Fruit fly (Drosophila melanogaster) whole organism, embryonic: ENCODE data around the gene CG34451.

ENCODE experiments used
- Asciz ChIP-seq: fragments of 200-800 bp; sonication (Bioruptor generic); optimal IDR thresholded peaks from 2 replicates; lab custom pipeline; 2017; ENCODE audit warnings: missing biosample characterization, mild to moderate bottlenecking, missing genetic modification characterization, missing genetic modification reagents
- Bdp1 ChIP-seq: fragments of 200-800 bp; sonication (Bioruptor generic); optimal IDR thresholded peaks from 3 replicates; lab custom pipeline; 2016; ENCODE audit warnings: missing biosample characterization, missing genetic modification characterization
- Bgb ChIP-seq: fragments of 200-800 bp; sonication (Bioruptor generic); IDR thresholded peaks from 2 replicates; pipeline ENCODE4 v1.3.6; 2022; ENCODE audit warnings: missing biosample characterization, missing genetic modification characterization; ENCODE audit not compliant: partially characterized antibody
- CG10979 ChIP-seq: fragments of 200-800 bp; sonication (Bioruptor generic); optimal IDR thresholded peaks from 2 replicates; lab custom pipeline; 2018; ENCODE audit warnings: missing biosample characterization, mild to moderate bottlenecking, missing genetic modification characterization, moderate library complexity
- CG11560 ChIP-seq: fragments of 200-800 bp; sonication (Bioruptor generic); IDR thresholded peaks from 3 replicates; pipeline ENCODE4 v1.3.6; 2022; ENCODE audit warnings: missing biosample characterization, missing genetic modification characterization
- CG13123 ChIP-seq: fragments of 200-800 bp; sonication (Bioruptor generic); optimal IDR thresholded peaks from 2 replicates; lab custom pipeline; 2016; ENCODE audit warnings: missing biosample characterization, missing genetic modification characterization
- CG13624 ChIP-seq: fragments of 200-800 bp; sonication (Bioruptor generic); optimal IDR thresholded peaks from 2 replicates; lab custom pipeline; 2016; ENCODE audit warnings: missing biosample characterization, missing genetic modification characterization
- CG15011 ChIP-seq: fragments of 200-800 bp; sonication (Bioruptor generic); optimal IDR thresholded peaks from 3 replicates; lab custom pipeline; 2018; ENCODE audit warnings: missing biosample characterization, mild to moderate bottlenecking, missing genetic modification characterization
- CG15696 ChIP-seq: fragments of 200-800 bp; sonication (Bioruptor generic); optimal IDR thresholded peaks from 2 replicates; lab custom pipeline; 2019; ENCODE audit warnings: missing biosample characterization, mild to moderate bottlenecking, missing genetic modification characterization, moderate library complexity
- CG16813 ChIP-seq: fragments of 200-800 bp; sonication (Bioruptor generic); IDR thresholded peaks from 3 replicates; pipeline ENCODE4 v1.3.6; 2022; ENCODE audit warnings: missing biosample characterization, missing genetic modification characterization; ENCODE audit not compliant: partially characterized antibody
- CG17829 ChIP-seq: fragments of 200-800 bp; optimal IDR thresholded peaks from 2 replicates; lab custom pipeline; 2019; ENCODE audit warnings: missing biosample characterization, mild to moderate bottlenecking, missing genetic modification characterization, moderate library complexity
- CG2199 ChIP-seq: fragments of 200-800 bp; sonication (Bioruptor generic); IDR thresholded peaks from 3 replicates; pipeline ENCODE4 v1.3.6; 2022; ENCODE audit warnings: missing biosample characterization, missing genetic modification characterization
- CG2712 ChIP-seq: fragments of 200-800 bp; optimal IDR thresholded peaks from 3 replicates; lab custom pipeline; 2019; ENCODE audit warnings: missing biosample characterization, mild to moderate bottlenecking, missing genetic modification characterization, moderate library complexity
- CG30431 ChIP-seq: fragments of 200-800 bp; sonication (Bioruptor generic); optimal IDR thresholded peaks from 2 replicates; lab custom pipeline; 2017; ENCODE audit warnings: missing biosample characterization, missing genetic modification characterization
- CG33557 ChIP-seq: fragments of 200-800 bp; sonication (Bioruptor generic); optimal IDR thresholded peaks from 2 replicates; lab custom pipeline; 2019; ENCODE audit warnings: missing biosample characterization, mild to moderate bottlenecking, missing genetic modification characterization, moderate library complexity
- CG3995 ChIP-seq: fragments of 200-800 bp; sonication (Bioruptor generic); optimal IDR thresholded peaks from 3 replicates; lab custom pipeline; 2016; ENCODE audit warnings: missing biosample characterization, missing genetic modification characterization
- CG4360 ChIP-seq: fragments of 200-800 bp; sonication (Bioruptor generic); IDR thresholded peaks from 2 replicates; pipeline ENCODE4 v1.3.6; 2022; ENCODE audit warnings: missing biosample characterization, missing genetic modification characterization
- CG4404 ChIP-seq: fragments of 200-800 bp; sonication (Bioruptor generic); IDR thresholded peaks from 2 replicates; pipeline ENCODE4 v1.3.6; 2022; ENCODE audit warnings: missing biosample characterization, missing genetic modification characterization
- CG8089 ChIP-seq: fragments of 200-800 bp; sonication (Bioruptor generic); optimal IDR thresholded peaks from 3 replicates; lab custom pipeline; 2016; ENCODE audit warnings: missing biosample characterization, missing genetic modification characterization
- CG8359 ChIP-seq: fragments of 200-800 bp; sonication (Bioruptor generic); optimal IDR thresholded peaks from 2 replicates; lab custom pipeline; 2017; ENCODE audit warnings: missing biosample characterization, mild to moderate bottlenecking, missing genetic modification characterization, borderline replicate concordance
- CG8924 ChIP-seq: fragments of 200-800 bp; optimal IDR thresholded peaks from 3 replicates; lab custom pipeline; 2019; ENCODE audit warnings: missing biosample characterization, mild to moderate bottlenecking, missing genetic modification characterization, moderate library complexity
- Dad ChIP-seq: fragments of 200-800 bp; sonication (Bioruptor generic); optimal IDR thresholded peaks from 3 replicates; lab custom pipeline; 2016; ENCODE audit warnings: missing biosample characterization, missing genetic modification characterization
- Dip2 ChIP-seq: fragments of 200-800 bp; sonication (Bioruptor generic); IDR thresholded peaks from 2 replicates; pipeline ENCODE4 v1.3.6; 2022; ENCODE audit warnings: missing biosample characterization, missing genetic modification characterization
- Dll ChIP-seq: fragments of 200-800 bp; sonication (Bioruptor generic); IDR thresholded peaks from 4 replicates; pipeline ENCODE4 v1.3.6; 2022; ENCODE audit warnings: missing biosample characterization, missing genetic modification characterization; ENCODE audit not compliant: partially characterized antibody
- ERR ChIP-seq: fragments of 200-800 bp; sonication (Bioruptor generic); optimal IDR thresholded peaks from 2 replicates; lab custom pipeline; 2016; ENCODE audit warnings: missing biosample characterization, missing genetic modification characterization
- Fer3 ChIP-seq: fragments of 200-800 bp; sonication (Bioruptor generic); optimal IDR thresholded peaks from 2 replicates; lab custom pipeline; 2018; ENCODE audit warnings: missing biosample characterization, mild to moderate bottlenecking, missing genetic modification characterization, moderate library complexity
- HHEX ChIP-seq: fragments of 200-800 bp; sonication (Bioruptor generic); optimal IDR thresholded peaks from 3 replicates; lab custom pipeline; 2017; ENCODE audit warnings: missing biosample characterization, mild to moderate bottlenecking, missing genetic modification characterization, missing genetic modification reagents
- HLHmδ ChIP-seq: fragments of 200-800 bp; sonication (Bioruptor generic); optimal IDR thresholded peaks from 2 replicates; lab custom pipeline; 2018; ENCODE audit warnings: missing biosample characterization, mild to moderate bottlenecking, missing genetic modification characterization, moderate library complexity
- Hmr ChIP-seq: fragments of 200-800 bp; sonication (Bioruptor generic); optimal IDR thresholded peaks from 3 replicates; lab custom pipeline; 2017; ENCODE audit warnings: mild to moderate bottlenecking, missing biosample characterization, missing genetic modification reagents, missing genetic modification characterization
- Hr51 ChIP-seq, 2 experiments: fragments of 200-800 bp; sonication (Bioruptor generic); optimal IDR thresholded peaks; 2 replicates in 1 of 2; 3 replicates in 1 of 2; lab custom pipeline; 2016 to 2018; ENCODE audit warnings: missing biosample characterization in 2 of 2, missing genetic modification characterization in 2 of 2, mild to moderate bottlenecking in 1 of 2, moderate library complexity in 1 of 2
- Sin3A ChIP-seq: fragments of >200 bp; optimal IDR thresholded peaks from 2 replicates; lab custom pipeline; 2018
- Xrp1 ChIP-seq: fragments of 200-800 bp; sonication (Bioruptor generic); IDR thresholded peaks from 2 replicates; pipeline ENCODE4 v1.3.6; 2022; ENCODE audit warnings: missing biosample characterization, missing genetic modification characterization
- ara ChIP-seq: fragments of 200-800 bp; sonication (Bioruptor generic); IDR thresholded peaks from 2 replicates; pipeline ENCODE4 v1.3.6; 2022; ENCODE audit warnings: missing biosample characterization, missing genetic modification characterization
- cato ChIP-seq: fragments of 200-800 bp; sonication (Bioruptor generic); optimal IDR thresholded peaks from 2 replicates; lab custom pipeline; 2016; ENCODE audit warnings: missing biosample characterization, missing genetic modification characterization, borderline replicate concordance
- dysf ChIP-seq: fragments of 200-800 bp; sonication (Bioruptor generic); IDR thresholded peaks from 3 replicates; pipeline ENCODE4 v1.3.6; 2022; ENCODE audit warnings: missing biosample characterization, missing genetic modification characterization
- fd102C ChIP-seq: fragments of 200-800 bp; sonication (Bioruptor generic); optimal IDR thresholded peaks from 2 replicates; lab custom pipeline; 2018; ENCODE audit warnings: missing biosample characterization, mild to moderate bottlenecking, missing genetic modification characterization, moderate library complexity
- gce ChIP-seq: fragments of 200-800 bp; sonication (Bioruptor generic); IDR thresholded peaks from 3 replicates; pipeline ENCODE4 v1.3.6; 2022; ENCODE audit warnings: missing biosample characterization, missing genetic modification characterization
- nerfin-2 ChIP-seq: fragments of 200-800 bp; sonication (Bioruptor generic); IDR thresholded peaks from 2 replicates; pipeline ENCODE4 v1.3.6; 2022; ENCODE audit warnings: missing biosample characterization, missing genetic modification characterization; ENCODE audit not compliant: partially characterized antibody
- phol ChIP-seq: fragments of 200-800 bp; sonication (Bioruptor generic); optimal IDR thresholded peaks from 3 replicates; lab custom pipeline; 2018; ENCODE audit warnings: missing biosample characterization, mild to moderate bottlenecking, missing genetic modification characterization, moderate library complexity
- pnt ChIP-seq: fragments of 200-800 bp; sonication (Bioruptor generic); optimal IDR thresholded peaks from 3 replicates; lab custom pipeline; 2016; ENCODE audit warnings: missing biosample characterization, missing genetic modification characterization
- psq ChIP-seq: fragments of 200-800 bp; sonication (Bioruptor generic); optimal IDR thresholded peaks from 2 replicates; lab custom pipeline; 2017; ENCODE audit warnings: missing biosample characterization, missing genetic modification characterization
- repo ChIP-seq: fragments of 200-800 bp; sonication (Bioruptor generic); optimal IDR thresholded peaks from 2 replicates; lab custom pipeline; 2016; ENCODE audit warnings: missing biosample characterization, missing genetic modification characterization
- ro ChIP-seq: fragments of 200-800 bp; sonication (Bioruptor generic); IDR thresholded peaks from 2 replicates; pipeline ENCODE4 v1.3.6; 2022; ENCODE audit warnings: missing biosample characterization, missing genetic modification characterization
- schlank ChIP-seq: fragments of 200-800 bp; sonication (Bioruptor generic); optimal IDR thresholded peaks from 2 replicates; lab custom pipeline; 2018; ENCODE audit warnings: missing biosample characterization, mild to moderate bottlenecking, missing genetic modification characterization
- sens ChIP-seq: fragments of 200-800 bp; sonication (Bioruptor generic); peaks from one replicate; lab custom pipeline; 2016; ENCODE audit warnings: missing biosample characterization, missing genetic modification characterization
- tll ChIP-seq, 2 experiments: fragments of 200-800 bp in 1 of 2; fragments of >200 bp in 1 of 2; sonication (Bioruptor generic) in 1 of 2; optimal IDR thresholded peaks; 2 replicates each; lab custom pipeline; 2017 to 2019; ENCODE audit warnings: missing biosample characterization in 2 of 2, missing genetic modification characterization in 2 of 2, mild to moderate bottlenecking in 1 of 2, moderate library complexity in 1 of 2
- vfl ChIP-seq: fragments of 200-800 bp; sonication (Bioruptor generic); optimal IDR thresholded peaks from 2 replicates; lab custom pipeline; 2016; ENCODE audit warnings: missing biosample characterization, missing genetic modification characterization
- zen ChIP-seq: fragments of 200-800 bp; sonication (Bioruptor generic); optimal IDR thresholded peaks from 3 replicates; lab custom pipeline; 2018; ENCODE audit warnings: missing biosample characterization, mild to moderate bottlenecking, missing genetic modification characterization, moderate library complexity
- zf30C ChIP-seq: fragments of 200-800 bp; sonication (Bioruptor generic); optimal IDR thresholded peaks from 3 replicates; lab custom pipeline; 2018; ENCODE audit warnings: missing biosample characterization, mild to moderate bottlenecking, missing genetic modification characterization

Gene CG34451

dm6 chr3L:15731832-15732506 lies 40.1 kb upstream of the CG34451 start (continued):
- TF ChIP-seq schlank (tag; lab: Kevin White, UChicago), result no peak
- peak; percentile 52 for TF ChIP-seq zen (tag; lab: Kevin White, UChicago)
- no peak for TF ChIP-seq Hmr (GFP tag; lab: Kevin White, UChicago)
- TF ChIP-seq sens (GFP tag; lab: Kevin White, UChicago), result peak; percentile 45
- no peak for TF ChIP-seq CG15011
- no peak for TF ChIP-seq CG30431 (GFP tag; lab: Kevin White, UChicago)
- no peak for TF ChIP-seq CG13624
- TF ChIP-seq Xrp1, result peak; percentile 40; the same call in 1 of the 2 replicates
- TF ChIP-seq HHEX (GFP tag; lab: Kevin White, UChicago), result no peak
- TF ChIP-seq repo, result no peak
- TF ChIP-seq vfl, result no peak
- TF ChIP-seq CG3995 (GFP tag; lab: Kevin White, UChicago), result no peak
- TF ChIP-seq CG10979 (tag; lab: Kevin White, UChicago), result peak; percentile 45
- 0 out of 2 replicates have a peak, but pooled peaks have one; percentile 18 for TF ChIP-seq ara (GFP tag; lab: Robert Waterston, UW)
- TF ChIP-seq Dip2 (GFP tag; lab: Robert Waterston, UW), result no peak
- TF ChIP-seq nerfin-2 (GFP tag; lab: Robert Waterston, UW), result no peak
- peak; percentile 63 for TF ChIP-seq CG4360
- no peak for TF ChIP-seq Dad
- no peak for TF ChIP-seq CG2199 (GFP tag; lab: Robert Waterston, UW)
- no peak for TF ChIP-seq gce (GFP tag; lab: Robert Waterston, UW)
- TF ChIP-seq Bgb (GFP tag; lab: Robert Waterston, UW), result no peak
- TF ChIP-seq Fer3 (tag; lab: Kevin White, UChicago), result no peak
- TF ChIP-seq Asciz (GFP tag; lab: Kevin White, UChicago), result no peak
- peak; percentile 33 for TF ChIP-seq CG8924 (tag; lab: Kevin White, UChicago)
- TF ChIP-seq psq (GFP tag; lab: Kevin White, UChicago), result no peak
- TF ChIP-seq CG33557, result no peak
- TF ChIP-seq CG8089 (GFP tag; lab: Kevin White, UChicago), result no peak
- no peak for TF ChIP-seq ro (GFP tag; lab: Robert Waterston, UW)
- peak; percentile 53 for TF ChIP-seq CG15696 (tag; lab: Kevin White, UChicago)
- TF ChIP-seq CG16813 (GFP tag; lab: Robert Waterston, UW), result no peak
- peak; percentile 34 for TF ChIP-seq CG2712
- no peak for TF ChIP-seq Hr51 (GFP tag; optimal IDR thresholded peaks at IDR 0.05; lab: Kevin White, UChicago)
- no peak for TF ChIP-seq HLHmδ
- TF ChIP-seq phol, result peak; percentile 19
- TF ChIP-seq pnt (GFP tag; lab: Kevin White, UChicago), result no peak
- no peak for TF ChIP-seq dysf
- no peak for TF ChIP-seq Sin3A (lab: Kevin White, UChicago)
- peak; percentile 66 for TF ChIP-seq zf30C (GFP tag; lab: Kevin White, UChicago)
- peak; percentile 35 for TF ChIP-seq CG17829 (tag; lab: Kevin White, UChicago)
- no peak for TF ChIP-seq Bdp1 (GFP tag; lab: Kevin White, UChicago)
- TF ChIP-seq cato, result no peak
- no peak for TF ChIP-seq Dll (GFP tag; lab: Robert Waterston, UW)
- no peak for TF ChIP-seq CG8359 (GFP tag; lab: Kevin White, UChicago)
- peak; percentile 32 for TF ChIP-seq fd102C (GFP tag; lab: Kevin White, UChicago)
- 0 out of 2 replicates have a peak, but pooled peaks have one; percentile 31 for TF ChIP-seq CG4404 (GFP tag; lab: Robert Waterston, UW)
- TF ChIP-seq CG11560, result no peak
- TF ChIP-seq tll (GFP tag; optimal IDR thresholded peaks at IDR 0.05; lab: Kevin White, UChicago), result peak in 1 of 2 experiments; percentile 67
- no peak for TF ChIP-seq CG13123 (GFP tag; lab: Kevin White, UChicago)
- TF ChIP-seq ERR (GFP tag; lab: Kevin White, UChicago), result no peak
